Worm (Caenorhabditis elegans) whole organism, late embryonic: Measurements from ENCODE around the gene T05A7.1.

Source experiments
- C08G9.2 ChIP-seq: sonication (generic microtip); optimal IDR thresholded peaks from 2 replicates; lab custom pipeline; 2016; ENCODE audit warnings: mild to moderate bottlenecking, missing genetic modification characterization, moderate library complexity, missing compliant biosample characterization
- C38D4.7 ChIP-seq: fragments of 200-800 bp; sonication (Bioruptor generic); optimal IDR thresholded peaks from 2 replicates; lab custom pipeline; 2018; ENCODE audit warnings: mild to moderate bottlenecking, missing genetic modification characterization, moderate library complexity, missing compliant biosample characterization
- K09A11.1 ChIP-seq: sonication (generic microtip); optimal IDR thresholded peaks from 2 replicates; lab custom pipeline; 2017; ENCODE audit warnings: antibody characterized with exemption, mild to moderate bottlenecking, missing genetic modification characterization, missing compliant biosample characterization; ENCODE audit not compliant: insufficient read depth
- T23F11.4 ChIP-seq: fragments of 200-800 bp; sonication (Bioruptor generic); optimal IDR thresholded peaks from 2 replicates; lab custom pipeline; 2018; ENCODE audit warnings: mild to moderate bottlenecking, missing genetic modification characterization, missing compliant biosample characterization
- Y22D7AL.16 ChIP-seq: sonication (generic microtip); optimal IDR thresholded peaks from 2 replicates; lab custom pipeline; 2016; ENCODE audit warnings: missing genetic modification characterization, missing compliant biosample characterization
- ama-1 ChIP-seq: fragments of 150-350 bp; optimal IDR thresholded peaks from 2 replicates; lab custom pipeline; 2014
- ceh-14 ChIP-seq: sonication (generic microtip); optimal IDR thresholded peaks from 2 replicates; lab custom pipeline; 2016; ENCODE audit warnings: missing genotype, missing genetic modification characterization, missing compliant biosample characterization
- ceh-18 ChIP-seq: sonication (generic microtip); optimal IDR thresholded peaks from 2 replicates; lab custom pipeline; 2016; ENCODE audit warnings: missing genetic modification characterization, missing compliant biosample characterization
- ceh-19 ChIP-seq: fragments of 200-800 bp; sonication (Bioruptor generic); optimal IDR thresholded peaks from 2 replicates; lab custom pipeline; 2018; ENCODE audit warnings: mild to moderate bottlenecking, missing genetic modification characterization, missing compliant biosample characterization
- ceh-2 ChIP-seq: sonication (generic microtip); optimal IDR thresholded peaks from 2 replicates; lab custom pipeline; 2016; ENCODE audit warnings: missing genotype, missing genetic modification characterization, missing compliant biosample characterization
- ceh-30 ChIP-seq: fragments of 150-350 bp; optimal IDR thresholded peaks from 2 replicates; lab custom pipeline; 2014; ENCODE audit warnings: missing biosample characterization, missing genetic modification characterization
- ceh-31 ChIP-seq: sonication (generic microtip); optimal IDR thresholded peaks from 2 replicates; lab custom pipeline; 2016; ENCODE audit warnings: missing genetic modification characterization, missing compliant biosample characterization
- ceh-34 ChIP-seq: sonication (generic microtip); optimal IDR thresholded peaks from 2 replicates; lab custom pipeline; 2016; ENCODE audit warnings: mild to moderate bottlenecking, missing genetic modification characterization, missing compliant biosample characterization
- ceh-48 ChIP-seq: sonication (generic microtip); optimal IDR thresholded peaks from 2 replicates; lab custom pipeline; 2016; ENCODE audit warnings: missing genetic modification characterization, inconsistent platforms, missing compliant biosample characterization
- ceh-6 ChIP-seq: fragments of 200-800 bp; sonication (Bioruptor generic); optimal IDR thresholded peaks from 2 replicates; lab custom pipeline; 2018; ENCODE audit warnings: mild to moderate bottlenecking, missing genetic modification characterization, missing compliant biosample characterization
- che-1 ChIP-seq: sonication (generic microtip); optimal IDR thresholded peaks from 2 replicates; lab custom pipeline; 2016; ENCODE audit warnings: mild to moderate bottlenecking, missing genetic modification characterization, missing compliant biosample characterization
- dmd-4 ChIP-seq: sonication (generic microtip); optimal IDR thresholded peaks from 2 replicates; lab custom pipeline; 2016; ENCODE audit warnings: borderline replicate concordance, missing genetic modification characterization, missing compliant biosample characterization
- dve-1 ChIP-seq: sonication (generic microtip); optimal IDR thresholded peaks from 2 replicates; lab custom pipeline; 2017; ENCODE audit warnings: antibody characterized with exemption, mild to moderate bottlenecking, missing genetic modification characterization, missing compliant biosample characterization
- elt-2 ChIP-seq: sonication (generic microtip); optimal IDR thresholded peaks from 2 replicates; lab custom pipeline; 2016; ENCODE audit warnings: missing genetic modification reagents, missing genetic modification characterization, missing compliant biosample characterization
- ets-4 ChIP-seq: sonication (generic microtip); optimal IDR thresholded peaks from 2 replicates; lab custom pipeline; 2016; ENCODE audit warnings: missing genetic modification characterization, missing compliant biosample characterization
- fax-1 ChIP-seq: sonication (generic microtip); optimal IDR thresholded peaks from 2 replicates; lab custom pipeline; 2016; ENCODE audit warnings: missing genotype, missing genetic modification characterization, missing compliant biosample characterization
- fkh-6 ChIP-seq: sonication (generic microtip); optimal IDR thresholded peaks from 2 replicates; lab custom pipeline; 2016; ENCODE audit warnings: missing genetic modification characterization, missing compliant biosample characterization
- gmeb-2 ChIP-seq: sonication (generic microtip); optimal IDR thresholded peaks from 2 replicates; lab custom pipeline; 2016; ENCODE audit warnings: missing genetic modification characterization, inconsistent platforms, missing compliant biosample characterization
- hlh-13 ChIP-seq: fragments of 200-800 bp; sonication (Bioruptor generic); optimal IDR thresholded peaks from 2 replicates; lab custom pipeline; 2018; ENCODE audit warnings: mild to moderate bottlenecking, missing genetic modification characterization, missing compliant biosample characterization
- lin-11 ChIP-seq: fragments of 200-800 bp; sonication (Bioruptor generic); optimal IDR thresholded peaks from 2 replicates; lab custom pipeline; 2018; ENCODE audit warnings: mild to moderate bottlenecking, missing genetic modification characterization, missing compliant biosample characterization
- mec-3 ChIP-seq: sonication (generic microtip); optimal IDR thresholded peaks from 2 replicates; lab custom pipeline; 2016; ENCODE audit warnings: borderline replicate concordance, missing genetic modification characterization, missing compliant biosample characterization
- nfya-1 ChIP-seq: sonication (generic microtip); optimal IDR thresholded peaks from 2 replicates; lab custom pipeline; 2017; ENCODE audit warnings: missing genetic modification characterization, mild to moderate bottlenecking, missing compliant biosample characterization, antibody characterized with exemption, moderate library complexity
- pag-3 ChIP-seq: sonication (generic microtip); optimal IDR thresholded peaks from 2 replicates; lab custom pipeline; 2016; ENCODE audit warnings: missing compliant biosample characterization, missing genetic modification characterization, borderline replicate concordance
- pat-9 ChIP-seq: fragments of 200-800 bp; sonication (Bioruptor generic); optimal IDR thresholded peaks from 2 replicates; lab custom pipeline; 2018; ENCODE audit warnings: mild to moderate bottlenecking, missing genetic modification characterization, moderate library complexity, missing compliant biosample characterization
- pax-1 ChIP-seq: fragments of 150-350 bp; optimal IDR thresholded peaks from 2 replicates; lab custom pipeline; 2014; ENCODE audit warnings: missing biosample characterization, missing genetic modification characterization
- pha-2 ChIP-seq: sonication (generic microtip); optimal IDR thresholded peaks from 2 replicates; lab custom pipeline; 2017; ENCODE audit warnings: mild to moderate bottlenecking, missing genetic modification characterization, missing compliant biosample characterization
- pqm-1 ChIP-seq: sonication (generic microtip); optimal IDR thresholded peaks from 2 replicates; lab custom pipeline; 2016; ENCODE audit warnings: missing genetic modification characterization, missing compliant biosample characterization
- ref-2 ChIP-seq: sonication (generic microtip); optimal IDR thresholded peaks from 2 replicates; lab custom pipeline; 2016; ENCODE audit warnings: missing genetic modification characterization, missing compliant biosample characterization
- rnt-1 ChIP-seq: sonication (generic microtip); optimal IDR thresholded peaks from 2 replicates; lab custom pipeline; 2016; ENCODE audit warnings: missing genetic modification characterization, missing compliant biosample characterization
- sdc-2 ChIP-seq: sonication (generic microtip); optimal IDR thresholded peaks from 2 replicates; lab custom pipeline; 2016; ENCODE audit warnings: missing genotype, missing genetic modification characterization, missing compliant biosample characterization
- sox-4 ChIP-seq: sonication (generic microtip); optimal IDR thresholded peaks from 2 replicates; lab custom pipeline; 2017; ENCODE audit warnings: mild to moderate bottlenecking, missing genetic modification characterization, inconsistent platforms, missing compliant biosample characterization
- tbx-2 ChIP-seq: sonication (generic microtip); optimal IDR thresholded peaks from 2 replicates; lab custom pipeline; 2016; ENCODE audit warnings: missing genetic modification characterization, missing compliant biosample characterization
- tbx-7 ChIP-seq: sonication (generic microtip); optimal IDR thresholded peaks from 2 replicates; lab custom pipeline; 2016; ENCODE audit warnings: missing genotype, missing genetic modification characterization, missing compliant biosample characterization
- ttx-3 ChIP-seq: sonication (generic microtip); optimal IDR thresholded peaks from 2 replicates; lab custom pipeline; 2016; ENCODE audit warnings: missing genetic modification reagents, missing genetic modification characterization, missing compliant biosample characterization
- unc-42 ChIP-seq: sonication (generic microtip); optimal IDR thresholded peaks from 2 replicates; lab custom pipeline; 2016; ENCODE audit warnings: missing genotype, missing genetic modification characterization, missing compliant biosample characterization
- unc-55 ChIP-seq: sonication (generic microtip); optimal IDR thresholded peaks from 2 replicates; lab custom pipeline; 2017; ENCODE audit warnings: missing biosample characterization, missing genetic modification reagents, missing genetic modification characterization
- unc-86 ChIP-seq: sonication (generic microtip); optimal IDR thresholded peaks from 2 replicates; lab custom pipeline; 2016; ENCODE audit warnings: missing genetic modification characterization, missing compliant biosample characterization
- zip-5 ChIP-seq: sonication (generic microtip); optimal IDR thresholded peaks from 2 replicates; lab custom pipeline; 2016; ENCODE audit warnings: missing genetic modification characterization, missing compliant biosample characterization
- ztf-16 ChIP-seq: sonication (generic microtip); optimal IDR thresholded peaks from 2 replicates; lab custom pipeline; 2017; ENCODE audit warnings: missing genetic modification characterization, missing compliant biosample characterization

T05A7.1 gene

DNA sequence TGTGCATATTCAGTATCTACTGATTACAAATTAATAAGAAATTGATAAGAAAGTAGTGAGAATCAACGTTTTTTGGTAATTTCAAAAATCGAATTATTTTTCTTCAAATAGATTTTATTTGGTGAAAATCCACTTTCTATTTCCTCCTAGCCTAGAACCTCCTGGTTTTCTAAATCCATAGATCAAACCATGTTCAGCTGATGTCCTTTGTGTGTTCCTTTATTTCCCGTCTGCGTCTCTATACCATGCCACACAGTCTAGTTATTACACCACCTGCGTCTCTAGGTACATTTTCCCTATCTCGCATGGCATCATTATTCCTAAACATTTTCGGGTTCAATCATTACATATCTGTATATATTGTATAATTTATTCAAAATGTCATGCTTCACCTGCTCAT is 15.1 kb downstream of the T05A7.1 start, which contains the start of gene F10G7.5:
Gene F10G7.5 (plus strand): TSS at position 286 of the 400 bp plus-strand sequence.
- TF ChIP-seq ceh-19 (GFP tag; lab: Kevin White, UChicago) (no peak), elt-2 (tag; lab: Kevin White, UChicago) (peak; percentile 43)

ce11 chrII:4696055-4696454 is 18.0 kb downstream of the T05A7.1 start:
- TF ChIP-seq C08G9.2 (no peak), dve-1 (no peak), ttx-3 (tag; lab: Kevin White, UChicago) (no peak), ceh-30 (tag; lab: Kevin White, UChicago) (no peak), K09A11.1 (no peak), pag-3 (no peak), unc-86 (tag; lab: Kevin White, UChicago) (no peak), mec-3 (no peak), ceh-19 (GFP tag; lab: Kevin White, UChicago) (no peak), Y22D7AL.16 (tag; lab: Kevin White, UChicago) (no peak), ama-1 (lab: Kevin White, UChicago) (no peak), hlh-13 (GFP tag; lab: Kevin White, UChicago) (no peak), ceh-34 (tag; lab: Kevin White, UChicago) (no peak), unc-42 (tag; lab: Kevin White, UChicago) (no peak), ceh-31 (no peak), ceh-18 (tag; lab: Kevin White, UChicago) (no peak), sdc-2 (tag; lab: Kevin White, UChicago) (no peak)

- peak; percentile 97 for TF ChIP-seq unc-55 (GFP tag; lab: Kevin White, UChicago)
- TF ChIP-seq ama-1 (lab: Kevin White, UChicago), result no peak
- TF ChIP-seq pax-1 (tag; lab: Kevin White, UChicago), result peak; percentile 33
- TF ChIP-seq unc-42 (tag; lab: Kevin White, UChicago), result peak; percentile 3
- peak; percentile 85 for TF ChIP-seq nfya-1 (tag; lab: Kevin White, UChicago)
- TF ChIP-seq ref-2 (tag; lab: Kevin White, UChicago), result peak; percentile 21
- no peak for TF ChIP-seq che-1 (tag; lab: Kevin White, UChicago)
- peak; percentile 25 for TF ChIP-seq tbx-2 (tag; lab: Kevin White, UChicago)
These were observed 20.3 kb downstream of the T05A7.1 start, which contains the start of the genes rpn-5 and scc-1 for ce11 chrII:4698266-4698771. Gene rpn-5 (minus strand): TSS chrII:4698427. Gene scc-1 (plus strand): TSS chrII:4698721.

DNA sequence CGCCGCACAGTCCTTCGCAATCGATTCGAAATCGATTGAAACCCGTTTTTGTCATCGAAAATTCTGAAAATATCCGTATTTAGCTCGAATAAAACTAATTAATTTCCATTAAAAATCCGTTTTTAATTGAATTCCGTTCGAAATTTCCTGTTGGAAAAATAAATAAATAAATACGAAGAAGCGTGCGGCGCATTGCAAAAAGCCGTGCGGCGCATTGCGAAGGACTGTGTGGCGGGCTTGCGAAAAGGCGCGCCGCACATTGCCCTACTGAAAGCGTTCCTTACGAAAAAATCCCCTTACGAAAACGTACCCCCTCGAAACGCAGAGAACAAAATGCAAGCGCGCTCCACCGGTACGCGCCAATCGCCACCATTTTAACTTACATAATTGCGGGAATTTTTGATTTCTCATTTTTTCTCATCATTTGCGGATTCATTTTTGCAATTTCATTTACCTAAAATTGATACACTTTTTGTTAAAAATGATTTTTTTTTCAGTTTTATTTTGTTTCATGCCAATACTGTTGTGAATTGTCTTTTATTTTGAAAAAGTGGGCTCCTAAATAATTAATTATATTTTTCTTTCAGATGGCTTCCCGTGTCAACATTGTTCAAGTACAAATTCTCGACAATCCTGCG is 23.6 kb downstream of the T05A7.1 start, which contains the start of gene unc-85:
Gene unc-85 (plus strand): TSS at position 588 of the 638 bp plus-strand sequence.
- peak; percentile 60 for TF ChIP-seq pqm-1 (tag; lab: Kevin White, UChicago)
- TF ChIP-seq unc-86 (tag; lab: Kevin White, UChicago), result peak; percentile 77
- TF ChIP-seq lin-11 (tag; lab: Kevin White, UChicago), result peak; percentile 35
- TF ChIP-seq ztf-16 (tag; lab: Kevin White, UChicago), result peak; percentile 51
- peak; percentile 78 for TF ChIP-seq nfya-1 (tag; lab: Kevin White, UChicago)
- peak; percentile 33 for TF ChIP-seq pat-9 (tag; lab: Kevin White, UChicago)
- TF ChIP-seq fkh-6, result peak; percentile 41
- TF ChIP-seq ets-4 (tag; lab: Kevin White, UChicago), result peak; percentile 19
- TF ChIP-seq tbx-2 (tag; lab: Kevin White, UChicago), result peak; percentile 91
- peak; percentile 17 for TF ChIP-seq pha-2 (tag; lab: Kevin White, UChicago)
- peak; percentile 44 for TF ChIP-seq ceh-6 (GFP tag; lab: Kevin White, UChicago)
- peak; percentile 55 for TF ChIP-seq rnt-1 (tag; lab: Kevin White, UChicago)
- TF ChIP-seq sox-4 (tag; lab: Kevin White, UChicago), result peak; percentile 63
- peak; percentile 86 for TF ChIP-seq ceh-31
- peak; percentile 16 for TF ChIP-seq ceh-48 (tag; lab: Kevin White, UChicago)
- TF ChIP-seq ceh-2 (tag; lab: Kevin White, UChicago), result peak; percentile 66
- peak; percentile 91 for TF ChIP-seq ceh-14 (tag; lab: Kevin White, UChicago)
- TF ChIP-seq ttx-3 (tag; lab: Kevin White, UChicago), result peak; percentile 60
- peak; percentile 64 for TF ChIP-seq dmd-4 (tag; lab: Kevin White, UChicago)
- peak; percentile 73 for TF ChIP-seq ceh-18 (tag; lab: Kevin White, UChicago)
- TF ChIP-seq C38D4.7 (GFP tag; lab: Kevin White, UChicago), result peak; percentile 3
- peak; percentile 47 for TF ChIP-seq T23F11.4 (GFP tag; lab: Kevin White, UChicago)
- peak; percentile 59 for TF ChIP-seq gmeb-2 (tag; lab: Kevin White, UChicago)
- peak; percentile 8 for TF ChIP-seq Y22D7AL.16 (tag; lab: Kevin White, UChicago)
- peak; percentile 45 for TF ChIP-seq fax-1 (tag; lab: Kevin White, UChicago)
- TF ChIP-seq K09A11.1, result peak; percentile 3
- TF ChIP-seq ceh-19 (GFP tag; lab: Kevin White, UChicago), result peak; percentile 61
- peak; percentile 56 for TF ChIP-seq zip-5 (tag; lab: Kevin White, UChicago)
- peak; percentile 51 for TF ChIP-seq che-1 (tag; lab: Kevin White, UChicago)
- peak; percentile 41 for TF ChIP-seq tbx-7 (tag; lab: Kevin White, UChicago)
